Fruit fly (Drosophila melanogaster) whole organism, embryonic: ENCODE results near the gene CG10274.

Experiments used
- ATbp ChIP-seq: fragments of 200-800 bp; sonication (Bioruptor generic); optimal IDR thresholded peaks from 2 replicates; lab custom pipeline; 2017; ENCODE audit warnings: missing biosample characterization, mild to moderate bottlenecking, missing genetic modification characterization, missing genetic modification reagents
- Atf-2 ChIP-seq: fragments of 200-800 bp; sonication (Bioruptor generic); optimal IDR thresholded peaks from 2 replicates; lab custom pipeline; 2016; ENCODE audit warnings: missing biosample characterization, missing genetic modification characterization
- CG10366 ChIP-seq: fragments of 200-800 bp; sonication (Bioruptor generic); IDR thresholded peaks from 2 replicates; pipeline ENCODE4 v1.3.6; 2022; ENCODE audit warnings: missing biosample characterization, missing genetic modification characterization
- CG10462 ChIP-seq: fragments of 200-800 bp; sonication (Bioruptor generic); optimal IDR thresholded peaks from 2 replicates; lab custom pipeline; 2016; ENCODE audit warnings: missing biosample characterization, missing genetic modification characterization
- CG11456 ChIP-seq: fragments of 200-800 bp; sonication (Bioruptor generic); IDR thresholded peaks from 3 replicates; pipeline ENCODE4 v1.3.6; 2022; ENCODE audit warnings: missing biosample characterization, missing genetic modification characterization
- CG12155 ChIP-seq: fragments of 200-800 bp; sonication (Bioruptor generic); optimal IDR thresholded peaks from 3 replicates; lab custom pipeline; 2016; ENCODE audit warnings: missing biosample characterization, missing genetic modification characterization
- CG13296 ChIP-seq: fragments of 200-800 bp; sonication (Bioruptor generic); optimal IDR thresholded peaks from 3 replicates; lab custom pipeline; 2018; ENCODE audit warnings: missing biosample characterization, mild to moderate bottlenecking, missing genetic modification characterization
- CG1792 ChIP-seq: fragments of 200-800 bp; sonication (Bioruptor generic); optimal IDR thresholded peaks from 2 replicates; lab custom pipeline; 2016; ENCODE audit warnings: missing biosample characterization, missing genetic modification characterization
- CG2120 ChIP-seq: fragments of 200-800 bp; sonication (Bioruptor generic); optimal IDR thresholded peaks from 3 replicates; lab custom pipeline; 2016; ENCODE audit warnings: missing biosample characterization, missing genetic modification characterization
- CG3163 ChIP-seq: fragments of 200-800 bp; sonication (Bioruptor generic); optimal IDR thresholded peaks from 3 replicates; lab custom pipeline; 2016; ENCODE audit warnings: missing biosample characterization, missing genetic modification characterization
- CG3407 ChIP-seq: fragments of 200-800 bp; sonication (Bioruptor generic); optimal IDR thresholded peaks from 2 replicates; lab custom pipeline; 2018; ENCODE audit warnings: missing biosample characterization, mild to moderate bottlenecking, missing genetic modification characterization
- CG5180 ChIP-seq: fragments of 200-800 bp; sonication (Bioruptor generic); optimal IDR thresholded peaks from 3 replicates; lab custom pipeline; 2017; ENCODE audit warnings: missing biosample characterization, missing genetic modification characterization, mild to moderate bottlenecking, moderate library complexity, missing genetic modification reagents
- CG6175 ChIP-seq: fragments of 200-800 bp; sonication (Bioruptor generic); IDR thresholded peaks from 3 replicates; pipeline ENCODE4 v1.3.6; 2022; ENCODE audit warnings: missing biosample characterization, missing genetic modification characterization
- CG6272 ChIP-seq: fragments of 200-800 bp; sonication (Bioruptor generic); IDR thresholded peaks from 2 replicates; pipeline ENCODE4 v1.3.6; 2022; ENCODE audit warnings: missing biosample characterization, missing genetic modification characterization
- CG6683 ChIP-seq: fragments of 200-800 bp; sonication (Bioruptor generic); optimal IDR thresholded peaks from 2 replicates; lab custom pipeline; 2017; ENCODE audit warnings: missing biosample characterization, mild to moderate bottlenecking, missing genetic modification characterization, missing genetic modification reagents
- CG6689 ChIP-seq: fragments of 200-800 bp; sonication (Bioruptor generic); IDR thresholded peaks from 2 replicates; pipeline ENCODE4 v1.3.6; 2022; ENCODE audit warnings: missing biosample characterization, missing genetic modification characterization
- CG6854 ChIP-seq: fragments of 200-800 bp; sonication (Bioruptor generic); optimal IDR thresholded peaks from 3 replicates; lab custom pipeline; 2017; ENCODE audit warnings: missing biosample characterization, mild to moderate bottlenecking, missing genetic modification characterization
- CG7928 ChIP-seq: fragments of 200-800 bp; sonication (Bioruptor generic); optimal IDR thresholded peaks from 2 replicates; lab custom pipeline; 2017; ENCODE audit warnings: missing biosample characterization, mild to moderate bottlenecking, missing genetic modification characterization
- CG9876 ChIP-seq: fragments of 200-800 bp; sonication (Bioruptor generic); optimal IDR thresholded peaks from 2 replicates; lab custom pipeline; 2016; ENCODE audit warnings: missing biosample characterization, missing genetic modification characterization
- CG9932 ChIP-seq: fragments of 200-800 bp; sonication (Bioruptor generic); IDR thresholded peaks from 2 replicates; pipeline ENCODE4 v1.3.6; 2022; ENCODE audit warnings: missing biosample characterization, missing genetic modification characterization
- Camta ChIP-seq: fragments of 200-800 bp; sonication (Bioruptor generic); optimal IDR thresholded peaks from 2 replicates; lab custom pipeline; 2016; ENCODE audit warnings: missing biosample characterization, missing genetic modification characterization
- CkIIα-i1 ChIP-seq: fragments of 200-800 bp; sonication (Bioruptor generic); IDR thresholded peaks from 2 replicates; pipeline ENCODE4 v1.3.6; 2022; ENCODE audit warnings: missing biosample characterization, missing genetic modification characterization
- Deaf1 ChIP-seq: fragments of 200-800 bp; optimal IDR thresholded peaks from 3 replicates; lab custom pipeline; 2019; ENCODE audit warnings: missing biosample characterization, mild to moderate bottlenecking, missing genetic modification characterization, moderate library complexity
- Dref ChIP-seq: fragments of 200-800 bp; sonication (Bioruptor generic); IDR thresholded peaks from 2 replicates; pipeline ENCODE4 v1.3.6; 2022; ENCODE audit warnings: missing biosample characterization, missing genetic modification characterization
- E2f2 ChIP-seq: fragments of 200-800 bp; sonication (Bioruptor generic); IDR thresholded peaks from 2 replicates; pipeline ENCODE4 v1.3.6; 2022; ENCODE audit warnings: missing biosample characterization, missing genetic modification characterization
- Gsc ChIP-seq: fragments of 200-800 bp; sonication (Bioruptor generic); IDR thresholded peaks from 2 replicates; pipeline ENCODE4 v1.3.6; 2022; ENCODE audit warnings: missing biosample characterization, missing genetic modification characterization
- Hsf ChIP-seq: fragments of 200-800 bp; sonication (Bioruptor generic); optimal IDR thresholded peaks from 3 replicates; lab custom pipeline; 2016; ENCODE audit warnings: missing biosample characterization, missing genetic modification characterization
- PHDP ChIP-seq: fragments of 200-800 bp; sonication (Bioruptor generic); optimal IDR thresholded peaks from 3 replicates; lab custom pipeline; 2018; ENCODE audit warnings: missing biosample characterization, mild to moderate bottlenecking, missing genetic modification characterization, moderate library complexity
- Taf1 ChIP-seq: fragments of 200-800 bp; sonication (Bioruptor generic); IDR thresholded peaks from 2 replicates; pipeline ENCODE4 v1.3.6; 2022; ENCODE audit warnings: missing biosample characterization, missing genetic modification characterization
- az2 ChIP-seq: fragments of 200-800 bp; sonication (Bioruptor generic); optimal IDR thresholded peaks from 3 replicates; lab custom pipeline; 2016; ENCODE audit warnings: missing biosample characterization, missing genetic modification characterization
- bbx ChIP-seq: fragments of 200-800 bp; sonication (Bioruptor generic); IDR thresholded peaks from 2 replicates; pipeline ENCODE4 v1.3.6; 2022; ENCODE audit warnings: missing biosample characterization, missing genetic modification characterization; ENCODE audit not compliant: partially characterized antibody
- dm ChIP-seq: fragments of 200-800 bp; sonication (Bioruptor generic); optimal IDR thresholded peaks from 3 replicates; lab custom pipeline; 2016; ENCODE audit warnings: missing biosample characterization, missing genetic modification characterization
- dmrt99B ChIP-seq: fragments of 200-800 bp; sonication (Bioruptor generic); optimal IDR thresholded peaks from 2 replicates; lab custom pipeline; 2018; ENCODE audit warnings: missing biosample characterization, mild to moderate bottlenecking, missing genetic modification characterization, moderate library complexity
- dysf ChIP-seq: fragments of 200-800 bp; sonication (Bioruptor generic); IDR thresholded peaks from 3 replicates; pipeline ENCODE4 v1.3.6; 2022; ENCODE audit warnings: missing biosample characterization, missing genetic modification characterization
- fd64A ChIP-seq: fragments of 200-800 bp; sonication (Bioruptor generic); optimal IDR thresholded peaks from 3 replicates; lab custom pipeline; 2018; ENCODE audit warnings: missing biosample characterization, mild to moderate bottlenecking, missing genetic modification characterization
- fru ChIP-seq: fragments of >200 bp; optimal IDR thresholded peaks from 2 replicates; lab custom pipeline; 2017
- gce ChIP-seq: fragments of 200-800 bp; sonication (Bioruptor generic); IDR thresholded peaks from 3 replicates; pipeline ENCODE4 v1.3.6; 2022; ENCODE audit warnings: missing biosample characterization, missing genetic modification characterization
- h ChIP-seq: fragments of >200 bp; optimal IDR thresholded peaks from 2 replicates; lab custom pipeline; 2017
- kah ChIP-seq: fragments of 200-800 bp; sonication (Bioruptor generic); optimal IDR thresholded peaks from 2 replicates; lab custom pipeline; 2018; ENCODE audit warnings: missing biosample characterization, mild to moderate bottlenecking, missing genetic modification characterization
- lola ChIP-seq, 3 experiments: fragments of >200 bp in 2 of 3; fragments of 200-800 bp in 1 of 3; sonication (Bioruptor generic) in 1 of 3; optimal IDR thresholded peaks; 2 replicates each; lab custom pipeline; 2017 to 2019; ENCODE audit warnings: missing biosample characterization in 3 of 3, missing genetic modification characterization in 3 of 3, mild to moderate bottlenecking in 1 of 3, moderate library complexity in 1 of 3
- odd ChIP-seq: fragments of 200-800 bp; sonication (Bioruptor generic); optimal IDR thresholded peaks from 2 replicates; lab custom pipeline; 2017; ENCODE audit warnings: missing biosample characterization, mild to moderate bottlenecking, missing genetic modification characterization
- p53 ChIP-seq: fragments of 200-800 bp; sonication (Bioruptor generic); optimal IDR thresholded peaks from 2 replicates; lab custom pipeline; 2016; ENCODE audit warnings: missing biosample characterization, missing genetic modification characterization
- pan ChIP-seq, 4 experiments: fragments of >200 bp in 3 of 4; fragments of 200-800 bp in 1 of 4; sonication (Bioruptor generic) in 1 of 4; optimal IDR thresholded peaks in 3 of 4; IDR thresholded peaks in 1 of 4; 2 replicates each; pipeline versions ENCODE4 v1.3.6 to Lab custom; 2017 to 2022; ENCODE audit warnings: missing biosample characterization in 2 of 4, missing genetic modification characterization in 2 of 4, mixed read lengths in 1 of 4
- pzg ChIP-seq: fragments of 200-800 bp; sonication (Bioruptor generic); optimal IDR thresholded peaks from 3 replicates; lab custom pipeline; 2018; ENCODE audit warnings: missing biosample characterization, mild to moderate bottlenecking, missing genetic modification characterization, moderate library complexity
- scrt ChIP-seq: fragments of 200-800 bp; sonication (Bioruptor generic); optimal IDR thresholded peaks from 2 replicates; lab custom pipeline; 2018; ENCODE audit warnings: missing biosample characterization, mild to moderate bottlenecking, missing genetic modification characterization, moderate library complexity
- sqz ChIP-seq: fragments of 200-800 bp; sonication (Bioruptor generic); optimal IDR thresholded peaks from 3 replicates; lab custom pipeline; 2018; ENCODE audit warnings: missing biosample characterization, mild to moderate bottlenecking, missing genetic modification characterization
- twi ChIP-seq: fragments of 200-800 bp; optimal IDR thresholded peaks from 2 replicates; lab custom pipeline; 2019; ENCODE audit warnings: missing biosample characterization, mild to moderate bottlenecking, missing genetic modification characterization, moderate library complexity
- unc-4 ChIP-seq: fragments of 200-800 bp; sonication (Bioruptor generic); IDR thresholded peaks from 2 replicates; pipeline ENCODE4 v1.3.6; 2022; ENCODE audit warnings: missing biosample characterization, missing genetic modification characterization; ENCODE audit not compliant: partially characterized antibody
- vvl ChIP-seq: fragments of 200-800 bp; sonication (Bioruptor generic); IDR thresholded peaks from 2 replicates; pipeline ENCODE4 v1.3.6; 2022; ENCODE audit warnings: missing biosample characterization, missing genetic modification characterization
- zen ChIP-seq: fragments of 200-800 bp; sonication (Bioruptor generic); optimal IDR thresholded peaks from 3 replicates; lab custom pipeline; 2018; ENCODE audit warnings: missing biosample characterization, mild to moderate bottlenecking, missing genetic modification characterization, moderate library complexity

CG10274 gene

DNA sequence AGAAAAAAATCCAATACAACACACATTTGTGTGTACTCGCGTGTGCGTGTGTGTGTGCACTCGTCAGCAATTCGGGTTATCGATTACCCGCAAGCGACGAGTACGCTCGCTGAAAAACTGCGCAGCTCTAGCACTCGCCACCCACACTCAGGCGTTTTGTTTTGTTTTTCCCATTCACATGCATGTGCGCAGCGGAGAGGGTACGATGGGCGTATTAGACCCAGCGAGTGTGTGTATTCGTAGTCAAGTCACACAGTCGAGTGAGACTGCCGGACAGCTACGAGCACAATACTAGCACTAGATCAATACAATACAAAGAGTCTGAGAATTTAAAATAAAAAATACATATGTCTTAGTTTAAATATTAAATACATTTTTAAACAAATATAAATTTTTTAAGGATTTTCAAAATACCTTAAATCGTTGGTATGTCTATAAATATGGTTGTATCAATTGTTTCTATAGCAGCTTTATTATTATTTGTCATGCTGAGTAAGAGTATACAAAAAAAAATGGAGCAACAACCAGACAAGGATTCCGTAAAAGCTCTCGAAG lies 3.3 kb upstream of the CG10274 start, which contains the start of the genes D19B and CG43293 (continued):
- peak; percentile 77 for TF ChIP-seq zen (tag; lab: Kevin White, UChicago)
- peak; percentile 64 for TF ChIP-seq fd64A (GFP tag; lab: Kevin White, UChicago)
- peak; percentile 43; the same call in 1 of the 2 replicates for TF ChIP-seq CkIIα-i1 (GFP tag; lab: Robert Waterston, UW)
- TF ChIP-seq CG10462 (GFP tag; lab: Kevin White, UChicago) = peak; percentile 82
- peak; percentile 81 for TF ChIP-seq CG6272 (GFP tag; lab: Robert Waterston, UW)
- peak; percentile 83 for TF ChIP-seq Camta (GFP tag; lab: Kevin White, UChicago)
- TF ChIP-seq scrt (GFP tag; lab: Kevin White, UChicago) = peak; percentile 73
- TF ChIP-seq fru (lab: Kevin White, UChicago) = peak; percentile 68
- peak; percentile 91 for TF ChIP-seq dm (GFP tag; lab: Kevin White, UChicago)
- TF ChIP-seq Taf1 (GFP tag; lab: Robert Waterston, UW) = peak; percentile 82
- peak in 1 of 2 experiments; percentile 36 for TF ChIP-seq pan (optimal IDR thresholded peaks at IDR 0.05; lab: Kevin White, UChicago)
- TF ChIP-seq pan (GFP tag; optimal IDR thresholded peaks at IDR 0.05 in 1 of 2, IDR thresholded peaks at IDR 0.05 in 1 of 2) = peak in 1 of 2 experiments; percentile 92
- TF ChIP-seq CG6683 (GFP tag; lab: Kevin White, UChicago) = peak; percentile 69
- peak; percentile 88 for TF ChIP-seq PHDP (tag; lab: Kevin White, UChicago)
- TF ChIP-seq az2 (GFP tag; lab: Kevin White, UChicago) = peak; percentile 94
- peak; percentile 93 for TF ChIP-seq CG10366 (GFP tag; lab: Robert Waterston, UW)
- TF ChIP-seq ATbp (GFP tag; lab: Kevin White, UChicago) = peak; percentile 76
- TF ChIP-seq CG3407 (GFP tag; lab: Kevin White, UChicago) = peak; percentile 65
- peak; percentile 62 for TF ChIP-seq Deaf1
- TF ChIP-seq CG7928 (GFP tag; lab: Kevin White, UChicago) = peak; percentile 61
- TF ChIP-seq dmrt99B (tag; lab: Kevin White, UChicago) = peak; percentile 90
- TF ChIP-seq CG13296 (GFP tag; lab: Kevin White, UChicago) = peak; percentile 88
- TF ChIP-seq CG12155 (GFP tag; lab: Kevin White, UChicago) = peak; percentile 100
- no peak for TF ChIP-seq CG5180
- TF ChIP-seq dysf (GFP tag; lab: Robert Waterston, UW) = peak; percentile 91
- TF ChIP-seq odd (GFP tag; lab: Kevin White, UChicago) = no peak
- TF ChIP-seq pzg (GFP tag; lab: Kevin White, UChicago) = peak; percentile 81
- no peak for TF ChIP-seq h (lab: Kevin White, UChicago)
- peak; percentile 92 for TF ChIP-seq gce (GFP tag; lab: Robert Waterston, UW)
- TF ChIP-seq sqz (GFP tag; lab: Kevin White, UChicago) = no peak
- peak; percentile 78 for TF ChIP-seq CG9876 (GFP tag; lab: Kevin White, UChicago)
- TF ChIP-seq Gsc (GFP tag; lab: Robert Waterston, UW) = no peak
- peak; percentile 64 for TF ChIP-seq CG6854
- peak; percentile 65 for TF ChIP-seq CG3163 (GFP tag; lab: Kevin White, UChicago)
- peak; percentile 70 for TF ChIP-seq twi
- peak; percentile 86 for TF ChIP-seq Dref (GFP tag; lab: Robert Waterston, UW)
- TF ChIP-seq CG6689 (GFP tag; lab: Robert Waterston, UW) = peak; percentile 84
- TF ChIP-seq bbx (GFP tag; lab: Robert Waterston, UW) = peak; percentile 77
- peak; percentile 57; the same call in 1 of the 2 replicates for TF ChIP-seq unc-4 (GFP tag; lab: Robert Waterston, UW)
- TF ChIP-seq Hsf (GFP tag; lab: Kevin White, UChicago) = peak; percentile 86
- peak; percentile 73 for TF ChIP-seq Atf-2 (GFP tag; lab: Kevin White, UChicago)
- TF ChIP-seq CG11456 (GFP tag; lab: Robert Waterston, UW) = peak; percentile 98
- peak; percentile 81 for TF ChIP-seq p53 (GFP tag; lab: Kevin White, UChicago)
- TF ChIP-seq vvl (GFP tag; lab: Robert Waterston, UW) = peak; percentile 93
- peak; percentile 63 for TF ChIP-seq kah (GFP tag; lab: Kevin White, UChicago)
- peak; percentile 69 for TF ChIP-seq E2f2 (GFP tag; lab: Robert Waterston, UW)
- peak; percentile 95 for TF ChIP-seq CG9932 (GFP tag; lab: Robert Waterston, UW)
- peak in 1 of 3 experiments; percentile 66 for TF ChIP-seq lola (GFP tag; optimal IDR thresholded peaks at IDR 0.05; lab: Kevin White, UChicago)
- peak; percentile 94 for TF ChIP-seq CG2120 (GFP tag; lab: Kevin White, UChicago)
- TF ChIP-seq CG1792 (GFP tag; lab: Kevin White, UChicago) = peak; percentile 79
- peak; percentile 86; the same call in 2 of the 3 replicates for TF ChIP-seq CG6175 (GFP tag; lab: Robert Waterston, UW)
